Worm (Caenorhabditis elegans): ENCODE data around the gene srw-39.

- no peak for TF ChIP-seq hlh-15 (tag; optimal IDR thresholded peaks at IDR 0.05)
- no peak for TF ChIP-seq F13H6.1 (tag; optimal IDR thresholded peaks at IDR 0.05)
- TF ChIP-seq fkh-10 (GFP tag; optimal IDR thresholded peaks at IDR 0.05) = no peak
- no peak for TF ChIP-seq tbx-2 (tag; optimal IDR thresholded peaks at IDR 0.05)
- TF ChIP-seq pros-1 (tag; optimal IDR thresholded peaks at IDR 0.05) = no peak
- no peak for TF ChIP-seq ceh-45 (GFP tag; IDR thresholded peaks at IDR 0.05)
- TF ChIP-seq fkh-6 (tag; optimal IDR thresholded peaks at IDR 0.05) = no peak
- TF ChIP-seq dmd-4 (tag; optimal IDR thresholded peaks at IDR 0.05; ENCODE audit: borderline replicate concordance) = no peak
Observed at ce11 chrV:20138407-20139044, 33.3 kb downstream of the srw-39 start, which contains the start of gene Y113G7A.14.
